Fruit fly (Drosophila melanogaster): ENCODE results near the gene CG32983.

dm6 chr2L:8888210-8888609, 22.6 kb downstream of the CG32983 start:
- TF ChIP-seq Mnt (GFP tag; optimal IDR thresholded peaks at IDR 0.05) = no peak
- no peak for TF ChIP-seq Clk (GFP tag; optimal IDR thresholded peaks at IDR 0.05)
- TF ChIP-seq CG1620 (GFP tag; optimal IDR thresholded peaks at IDR 0.05) = no peak
- TF ChIP-seq pad (GFP tag; optimal IDR thresholded peaks at IDR 0.05) = no peak
- TF ChIP-seq CG33017 (tag; optimal IDR thresholded peaks at IDR 0.05) = no peak
- no peak for TF ChIP-seq CG11617 (GFP tag; optimal IDR thresholded peaks at IDR 0.05)
- no peak for TF ChIP-seq CG5204 (GFP tag; optimal IDR thresholded peaks at IDR 0.05)
- TF ChIP-seq Crg-1 (GFP tag; optimal IDR thresholded peaks at IDR 0.05) = no peak
- no peak for TF ChIP-seq ovo (GFP tag; optimal IDR thresholded peaks at IDR 0.05)
- no peak for TF ChIP-seq kay (GFP tag; ENCODE audit: borderline replicate concordance)
- no peak for TF ChIP-seq cnc (optimal IDR thresholded peaks at IDR 0.05)
